Worm (Caenorhabditis elegans): ENCODE results near the gene asns-1.

asns-1 gene

ce11 chrV:8499407-8499806 lies 46.6 kb upstream of the asns-1 start (continued):
- TF ChIP-seq pbrm-1 (GFP tag; IDR thresholded peaks at IDR 0.05) (peak; percentile 39; the same call in 1 of the 2 replicates), F55B11.4 (tag; optimal IDR thresholded peaks at IDR 0.05; ENCODE audit: borderline replicate concordance, insufficient read depth) (no peak), atf-7 (tag; optimal IDR thresholded peaks at IDR 0.05) (no peak), ztf-25 (GFP tag; IDR thresholded peaks at IDR 0.05) (0 out of 2 replicates have a peak, but pooled peaks have one; percentile 59), D2030.7 (GFP tag; IDR thresholded peaks at IDR 0.05) (peak; percentile 68), ekl-4 (GFP tag; IDR thresholded peaks at IDR 0.05) (no peak), nfyb-1 (GFP tag; IDR thresholded peaks at IDR 0.05) (no peak), F39B2.1 (GFP tag; IDR thresholded peaks at IDR 0.05) (peak; percentile 55; the same call in 1 of the 2 replicates), madf-3 (GFP tag; IDR thresholded peaks at IDR 0.05) (no peak), lag-1 (GFP tag; IDR thresholded peaks at IDR 0.05) (no peak), Y53G8AR.9 (GFP tag; conservative IDR thresholded peaks at IDR 0.05) (no peak), hlh-12 (tag; optimal IDR thresholded peaks at IDR 0.05) (no peak), rcor-1 (GFP tag; IDR thresholded peaks at IDR 0.05) (peak; percentile 36; the same call in 1 of the 2 replicates), gei-17 (GFP tag; optimal IDR thresholded peaks at IDR 0.05) (no peak), lsy-27 (tag; optimal IDR thresholded peaks at IDR 0.05; ENCODE audit: borderline replicate concordance, insufficient read depth) (no peak), egl-18 (GFP tag; IDR thresholded peaks at IDR 0.05) (no peak), bed-2 (GFP tag; IDR thresholded peaks at IDR 0.05) (no peak), attf-6 (GFP tag; IDR thresholded peaks at IDR 0.05) (no peak), ama-1 (optimal IDR thresholded peaks at IDR 0.05) (no peak), ama-1 (GFP tag; optimal IDR thresholded peaks at IDR 0.05) (no peak), ztf-6 (GFP tag; IDR thresholded peaks at IDR 0.05) (no peak), athp-1 (tag; optimal IDR thresholded peaks at IDR 0.05) (peak; percentile 21)

DNA sequence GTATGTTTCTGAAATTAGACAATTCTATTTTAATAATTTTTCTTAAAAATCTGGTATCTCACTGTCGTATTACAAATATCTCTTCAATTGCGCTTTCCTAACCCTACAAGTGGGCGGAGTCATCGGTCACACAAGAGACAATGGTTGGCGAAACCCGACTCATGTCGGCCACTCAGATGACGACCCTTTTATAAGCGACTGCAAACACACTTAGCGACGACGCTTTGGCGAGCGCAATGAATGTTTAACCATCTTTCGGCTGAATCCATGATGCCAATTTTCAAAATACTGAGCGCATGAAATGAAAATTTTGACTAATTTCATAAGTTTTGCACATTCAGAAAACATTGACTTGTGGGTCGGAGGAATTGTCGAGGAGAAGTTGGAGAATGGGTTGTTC lies 45.6 kb upstream of the asns-1 start:
- no peak for TF ChIP-seq nfya-1 (tag; optimal IDR thresholded peaks at IDR 0.05; ENCODE audit: borderline replicate concordance, insufficient read depth)
- peak; percentile 93 for TF ChIP-seq mcd-1 (GFP tag; IDR thresholded peaks at IDR 0.05)
- peak; percentile 96 for TF ChIP-seq mes-4 (tag; optimal IDR thresholded peaks at IDR 0.05)
- TF ChIP-seq unc-130 (GFP tag; optimal IDR thresholded peaks at IDR 0.05), result peak; percentile 96
- TF ChIP-seq Y56A3A.18 (GFP tag; IDR thresholded peaks at IDR 0.05), result peak; percentile 100
- TF ChIP-seq K11D2.4 (GFP tag; IDR thresholded peaks at IDR 0.05), result peak; percentile 95
- peak; percentile 82 for TF ChIP-seq lsl-1 (GFP tag; optimal IDR thresholded peaks at IDR 0.05)
- peak; percentile 99 for TF ChIP-seq ekl-4 (GFP tag; IDR thresholded peaks at IDR 0.05)
- peak; percentile 99 for TF ChIP-seq B0261.1 (tag; optimal IDR thresholded peaks at IDR 0.05)
- TF ChIP-seq ztf-18 (tag; optimal IDR thresholded peaks at IDR 0.05), result peak; percentile 89
- TF ChIP-seq K12H6.12 (tag; optimal IDR thresholded peaks at IDR 0.05), result peak; percentile 94
- peak; percentile 100 for TF ChIP-seq tbx-9 (tag; optimal IDR thresholded peaks at IDR 0.05; ENCODE audit: borderline replicate concordance)
- peak; percentile 100 for TF ChIP-seq tbp1 (GFP tag; optimal IDR thresholded peaks at IDR 0.05)
- peak; percentile 96 for TF ChIP-seq T07F8.4 (tag; optimal IDR thresholded peaks at IDR 0.05)
- peak; percentile 77 for TF ChIP-seq sdz-38 (tag; optimal IDR thresholded peaks at IDR 0.05)
- TF ChIP-seq B0336.3 (GFP tag; IDR thresholded peaks at IDR 0.05), result peak; percentile 99
- TF ChIP-seq egl-18 (GFP tag; IDR thresholded peaks at IDR 0.05), result peak; percentile 97
- TF ChIP-seq fkh-3 (tag; optimal IDR thresholded peaks at IDR 0.05), result peak; percentile 100
- peak; percentile 98 for TF ChIP-seq hrde-1 (tag; optimal IDR thresholded peaks at IDR 0.05; ENCODE audit: borderline replicate concordance)
- peak; percentile 100 for TF ChIP-seq cebp-2 (GFP tag; IDR thresholded peaks at IDR 0.05)
- peak; percentile 91 for TF ChIP-seq ceh-100 (GFP tag; IDR thresholded peaks at IDR 0.05)
- TF ChIP-seq F22D6.2 (tag; optimal IDR thresholded peaks at IDR 0.05), result peak; percentile 91
- peak; percentile 100 for TF ChIP-seq nhr-120 (GFP tag; IDR thresholded peaks at IDR 0.05)
- TF ChIP-seq rcor-1 (GFP tag; IDR thresholded peaks at IDR 0.05), result peak; percentile 98
- peak; percentile 97 for TF ChIP-seq ZK185.1 (tag; optimal IDR thresholded peaks at IDR 0.05; ENCODE audit: poor library complexity, severe bottlenecking)
- peak; percentile 79 for TF ChIP-seq xnd-1 (tag; optimal IDR thresholded peaks at IDR 0.05)
- TF ChIP-seq nhr-90 (tag; optimal IDR thresholded peaks at IDR 0.05), result peak; percentile 99
- no peak for TF ChIP-seq pha-4 (tag; optimal IDR thresholded peaks at IDR 0.05)
- peak; percentile 69 for TF ChIP-seq egrh-3 (GFP tag; IDR thresholded peaks at IDR 0.05)
- TF ChIP-seq lin-35 (GFP tag; optimal IDR thresholded peaks at IDR 0.05), result peak; percentile 48 to 93 (median 55)
